Fruit fly (Drosophila melanogaster): ENCODE results near the gene CG31626.

CG31626 gene

dm6 chr2L:21237048-21237747, 665 bp upstream of the CG31626 start, which contains the start of gene Hr39 (continued):
- TF ChIP-seq CG7963 (GFP tag; IDR thresholded peaks at IDR 0.05; ENCODE audit: partially characterized antibody) (no peak), Hr3 (GFP tag; optimal IDR thresholded peaks at IDR 0.05) (peak; percentile 6), dpn (GFP tag; optimal IDR thresholded peaks at IDR 0.05) (peak; percentile 15 to 28), dimm (GFP tag; IDR thresholded peaks at IDR 0.05) (no peak), CG11696 (GFP tag; IDR thresholded peaks at IDR 0.05) (no peak), exex (tag; optimal IDR thresholded peaks at IDR 0.05) (no peak), CG6254 (GFP tag; optimal IDR thresholded peaks at IDR 0.05) (no peak), CG1792 (GFP tag; optimal IDR thresholded peaks at IDR 0.05) (no peak), Blimp-1 (GFP tag; optimal IDR thresholded peaks at IDR 0.05) (no peak), CG13624 (GFP tag; optimal IDR thresholded peaks at IDR 0.05) (peak; percentile 17), cg (GFP tag; optimal IDR thresholded peaks at IDR 0.05) (peak; percentile 98), hb (GFP tag; IDR thresholded peaks at IDR 0.05; ENCODE audit: partially characterized antibody) (no peak), schlank (tag; optimal IDR thresholded peaks at IDR 0.05) (no peak), HLH4C (GFP tag; IDR thresholded peaks at IDR 0.05; ENCODE audit: partially characterized antibody) (no peak), Taf1 (GFP tag; IDR thresholded peaks at IDR 0.05) (no peak), ac (GFP tag; optimal IDR thresholded peaks at IDR 0.05) (no peak), CG9797 (GFP tag; optimal IDR thresholded peaks at IDR 0.05) (peak; percentile 75), Spps (tag; optimal IDR thresholded peaks at IDR 0.05) (peak; percentile 31), CG15011 (GFP tag; optimal IDR thresholded peaks at IDR 0.05) (no peak), ewg (GFP tag; optimal IDR thresholded peaks at IDR 0.05) (peak; percentile 34), grn (GFP tag; optimal IDR thresholded peaks at IDR 0.05) (peak; percentile 57), CG11560 (tag; IDR thresholded peaks at IDR 0.05) (no peak), CG17328 (GFP tag; IDR thresholded peaks at IDR 0.05) (no peak), Doc2 (GFP tag; IDR thresholded peaks at IDR 0.05) (no peak), tin (GFP tag; optimal IDR thresholded peaks at IDR 0.05) (no peak), CG10321 (GFP tag; IDR thresholded peaks at IDR 0.05) (no peak), cwo (GFP tag; optimal IDR thresholded peaks at IDR 0.05) (peak; percentile 40), Atf3 (GFP tag; optimal IDR thresholded peaks at IDR 0.05) (no peak), CG10959 (GFP tag; IDR thresholded peaks at IDR 0.05) (no peak), sqz (GFP tag; optimal IDR thresholded peaks at IDR 0.05) (peak; percentile 69), CG12391 (tag; optimal IDR thresholded peaks at IDR 0.05) (peak; percentile 1), CG34224 (GFP tag; IDR thresholded peaks at IDR 0.05; ENCODE audit: partially characterized antibody) (no peak), gt (GFP tag; IDR thresholded peaks at IDR 0.05) (no peak), tap (tag; optimal IDR thresholded peaks at IDR 0.05) (no peak), CG9727 (GFP tag; optimal IDR thresholded peaks at IDR 0.05) (peak; percentile 10), wdn (GFP tag; IDR thresholded peaks at IDR 0.05) (no peak), fd64A (GFP tag; optimal IDR thresholded peaks at IDR 0.05) (no peak), ro (GFP tag; IDR thresholded peaks at IDR 0.05) (no peak), CG9437 (GFP tag; optimal IDR thresholded peaks at IDR 0.05) (peak; percentile 99), B-H1 (GFP tag; IDR thresholded peaks at IDR 0.05) (no peak), CG18619 (GFP tag; optimal IDR thresholded peaks at IDR 0.05) (peak; percentile 48), CG11456 (GFP tag; IDR thresholded peaks at IDR 0.05) (no peak), mam (GFP tag; optimal IDR thresholded peaks at IDR 0.05) (no peak), CG12744 (GFP tag; optimal IDR thresholded peaks at IDR 0.05) (no peak), CG6791 (GFP tag; IDR thresholded peaks at IDR 0.05; ENCODE audit: partially characterized antibody) (no peak), NFAT (GFP tag; IDR thresholded peaks at IDR 0.05) (no peak), E2f1 (GFP tag; IDR thresholded peaks at IDR 0.05) (no peak), CG2202 (tag; optimal IDR thresholded peaks at IDR 0.05) (no peak), CG10366 (GFP tag; IDR thresholded peaks at IDR 0.05) (no peak), twi (tag; optimal IDR thresholded peaks at IDR 0.05) (no peak)

All from whole organism, embryonic.